Fruit fly (Drosophila melanogaster) whole organism, larva: Measurements from ENCODE around the gene Nle.

Experiments
- noc ChIP-seq: fragments of 200-800 bp; sonication (Bioruptor generic); optimal IDR thresholded peaks from 3 replicates; lab custom pipeline; 2019; ENCODE audit warnings: missing biosample characterization, mild to moderate bottlenecking, missing genetic modification characterization, moderate library complexity

Nle gene

DNA sequence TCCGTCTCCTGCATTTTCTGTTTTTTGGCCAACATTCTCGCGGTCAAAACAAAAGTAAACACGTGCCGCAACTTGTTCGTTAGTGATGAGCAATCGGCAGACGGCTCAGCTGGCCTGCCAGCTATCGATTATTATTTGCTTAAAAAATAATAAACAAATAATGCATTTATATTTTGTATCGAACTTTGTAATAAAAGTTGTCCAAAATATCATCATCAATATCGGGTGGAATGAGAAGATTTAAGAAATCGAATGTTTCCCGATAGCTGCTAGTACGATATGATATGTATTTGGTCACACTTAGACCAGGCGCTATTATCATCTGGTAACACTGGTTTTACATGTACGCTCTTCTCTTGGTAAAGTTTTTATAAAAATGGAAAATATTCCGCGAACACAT lies at the start of gene Nle, which contains the start of gene Sf3b1:
Gene Nle (minus strand): TSS at position 92 of the 400 bp plus-strand sequence.
Gene Sf3b1 (plus strand): TSS at position 311 of the 400 bp plus-strand sequence.
- no peak for TF ChIP-seq noc (tag; lab: Kevin White, UChicago)

DNA sequence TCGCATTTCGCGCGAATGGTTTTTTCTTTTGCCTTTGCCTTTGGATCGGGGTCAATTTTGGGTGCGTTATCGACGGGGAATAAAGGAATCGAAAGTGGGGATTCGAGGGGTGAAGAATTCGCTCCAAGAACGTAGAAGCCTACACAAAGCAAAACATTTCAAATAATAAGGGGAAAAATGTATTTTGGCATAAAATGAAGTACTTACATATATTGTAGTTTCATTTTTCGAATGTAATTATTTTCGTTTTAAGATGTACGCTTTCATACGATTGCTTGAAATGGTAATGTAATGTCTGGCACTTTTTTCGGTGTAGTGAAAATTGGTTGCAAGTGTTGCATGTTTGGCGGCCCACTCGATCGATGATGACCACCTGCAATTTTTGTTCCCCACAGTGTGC lies 47.1 kb upstream of the Nle start:
- no peak for TF ChIP-seq noc (tag; lab: Kevin White, UChicago)

DNA sequence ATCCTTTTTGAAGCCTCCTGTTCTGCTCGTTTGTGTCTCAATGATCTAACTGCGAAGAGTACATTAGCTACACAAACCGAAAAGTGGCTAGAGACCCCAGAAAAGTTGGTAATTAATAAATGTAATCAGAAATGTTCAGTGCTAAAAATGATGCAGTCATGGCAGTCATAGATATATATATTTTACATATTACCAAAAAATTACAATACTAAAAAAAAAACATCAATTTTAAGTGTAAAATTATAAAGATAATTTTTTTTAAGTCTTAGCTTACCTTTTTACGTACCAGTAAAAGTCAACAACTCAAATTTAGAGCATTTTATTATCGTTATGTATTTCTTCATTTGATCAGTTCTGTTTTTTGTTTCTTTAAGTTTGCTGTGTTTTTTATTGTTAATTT lies 44.9 kb upstream of the Nle start:
- TF ChIP-seq noc (tag; lab: Kevin White, UChicago) = no peak

DNA sequence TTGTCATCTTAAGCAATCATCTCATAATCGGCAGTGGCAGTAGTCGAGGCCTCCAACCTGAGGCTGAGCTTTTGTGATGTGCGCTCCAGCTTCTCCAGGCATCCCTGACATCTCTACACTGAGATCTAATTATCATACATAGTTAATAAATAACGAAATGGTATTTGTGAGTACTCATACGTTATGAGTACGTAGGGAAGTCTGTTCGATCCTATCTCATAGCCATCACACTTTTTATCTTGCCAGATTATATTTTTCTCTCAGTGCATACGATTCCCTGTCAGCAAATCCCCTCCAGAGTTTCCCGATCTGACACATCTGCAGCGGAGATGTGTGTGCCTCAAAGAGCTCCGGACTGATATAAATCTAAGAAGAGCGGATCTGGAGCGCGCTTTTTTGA lies 41.6 kb upstream of the Nle start:
- TF ChIP-seq noc (tag; lab: Kevin White, UChicago) = no peak

DNA sequence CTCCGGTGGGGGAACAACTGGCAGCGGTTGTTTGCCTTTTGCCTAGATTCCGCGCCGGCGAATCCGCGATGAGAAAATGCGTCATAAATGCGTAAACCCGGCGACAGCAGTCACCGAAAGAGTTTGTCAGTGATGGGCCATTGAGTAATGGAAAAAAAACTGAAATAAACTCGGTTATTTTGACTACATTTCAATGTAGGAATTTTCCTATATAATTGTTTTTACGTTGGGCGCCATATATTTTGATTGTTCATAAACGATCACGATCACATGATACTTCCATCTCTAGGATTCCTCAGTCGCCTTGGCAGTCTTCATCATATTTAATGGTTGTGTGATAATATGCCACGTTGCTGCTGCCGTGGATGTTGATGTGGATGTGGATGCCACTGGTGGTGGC lies 40.2 kb upstream of the Nle start:
- no peak for TF ChIP-seq noc (tag; lab: Kevin White, UChicago)

DNA sequence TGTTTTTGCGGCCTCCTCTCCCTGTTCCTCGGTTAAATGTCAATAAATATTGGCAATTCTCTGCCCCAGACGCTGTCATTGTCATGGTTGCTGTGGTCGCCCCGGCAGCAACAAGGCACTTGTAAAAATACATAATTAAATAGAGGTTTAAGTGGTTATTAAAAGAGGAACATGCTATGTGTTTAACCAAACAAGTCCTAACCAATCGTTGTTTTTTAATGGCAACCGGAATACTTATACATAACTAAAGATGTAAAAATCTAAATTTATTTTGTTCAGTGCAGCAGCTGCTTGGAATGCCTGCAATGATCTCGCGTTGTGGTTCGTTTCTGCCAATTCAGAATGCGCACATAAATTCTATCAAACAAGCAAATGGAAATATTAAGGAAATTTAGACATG lies 39.0 kb upstream of the Nle start:
- TF ChIP-seq noc (tag; lab: Kevin White, UChicago) = no peak

DNA sequence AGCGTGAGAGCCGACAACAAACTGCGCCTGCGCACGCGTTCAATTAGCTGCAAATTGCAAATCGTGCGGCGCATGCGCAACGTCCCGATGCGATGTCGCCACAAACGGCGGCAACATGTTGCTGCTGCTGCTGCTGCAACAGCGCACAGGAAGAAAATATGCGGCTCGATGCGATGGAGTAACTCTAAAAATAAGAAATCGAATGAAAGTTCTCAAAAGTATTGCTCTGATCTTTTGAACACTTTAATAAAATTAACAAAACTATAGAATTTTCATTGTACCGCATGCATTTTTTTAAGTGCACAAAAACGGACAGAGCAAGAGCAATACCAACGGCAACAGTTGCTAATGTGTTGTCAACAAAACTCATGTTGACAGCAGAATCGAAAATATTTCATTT lies 38.2 kb upstream of the Nle start:
- TF ChIP-seq noc (tag; lab: Kevin White, UChicago) = no peak

DNA sequence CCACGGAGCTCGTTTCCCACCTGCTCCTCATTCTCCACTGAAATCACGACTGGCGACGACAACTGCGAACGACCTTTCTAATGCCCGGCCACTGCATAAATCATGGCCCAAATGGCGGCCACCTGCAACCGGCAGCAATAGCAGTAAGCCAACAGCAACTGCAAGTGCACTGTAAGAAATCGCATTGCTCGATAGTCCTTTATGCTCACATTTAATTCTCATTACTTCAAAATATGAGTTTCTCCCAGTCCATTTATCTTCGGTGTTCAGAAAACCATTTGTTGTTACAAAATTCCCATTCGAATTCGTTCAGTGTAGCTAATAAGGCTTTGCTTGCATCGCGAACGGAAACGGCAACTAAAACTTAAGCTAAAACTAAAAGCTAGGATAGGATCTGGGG lies 36.1 kb upstream of the Nle start:
- TF ChIP-seq noc (tag; lab: Kevin White, UChicago) = no peak

DNA sequence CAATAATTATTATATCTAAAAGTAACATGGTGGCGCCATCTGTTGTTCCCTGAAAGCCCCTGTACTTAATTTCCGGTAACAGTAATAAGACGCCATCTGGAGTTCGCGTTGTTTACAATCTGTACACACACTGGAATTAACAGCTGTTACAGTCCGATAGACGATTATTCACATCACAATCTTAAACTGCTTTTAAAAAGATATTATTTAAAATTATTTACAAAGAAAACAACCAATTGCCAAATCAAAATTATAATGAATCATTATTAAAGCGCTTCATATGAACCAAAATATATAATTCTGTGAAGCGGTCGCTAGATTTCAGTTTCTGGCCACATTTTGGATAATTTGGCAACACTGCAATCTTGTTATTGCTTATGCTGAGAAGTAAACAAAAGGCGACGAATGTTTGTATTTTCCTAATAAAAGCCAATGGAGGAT lies 34.5 kb upstream of the Nle start, which contains the start of gene CG13689:
Gene CG13689 (plus strand): TSS at position 375 of the 441 bp plus-strand sequence.
- TF ChIP-seq noc (tag; lab: Kevin White, UChicago) = no peak

DNA sequence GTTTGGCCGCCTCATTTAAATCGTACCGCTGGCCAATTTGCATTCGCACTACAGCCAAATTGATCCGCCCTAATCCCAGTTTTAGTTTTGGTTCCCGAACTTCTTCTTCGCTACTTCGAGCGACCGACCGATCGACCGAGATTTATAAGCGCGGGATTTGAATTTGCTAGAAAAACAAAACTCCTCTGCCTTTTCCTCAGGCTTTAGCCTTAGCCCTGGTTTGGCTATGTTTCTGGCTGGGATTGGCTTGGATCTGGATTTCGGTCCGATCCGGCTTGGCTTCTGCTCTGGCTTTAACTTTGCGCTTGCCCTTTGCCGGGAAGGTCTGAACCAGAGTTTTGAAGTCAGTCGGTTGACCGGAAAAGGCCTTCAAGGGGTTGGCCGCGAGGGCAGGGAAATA lies 33.9 kb upstream of the Nle start:
- TF ChIP-seq noc (tag; lab: Kevin White, UChicago) = no peak

DNA sequence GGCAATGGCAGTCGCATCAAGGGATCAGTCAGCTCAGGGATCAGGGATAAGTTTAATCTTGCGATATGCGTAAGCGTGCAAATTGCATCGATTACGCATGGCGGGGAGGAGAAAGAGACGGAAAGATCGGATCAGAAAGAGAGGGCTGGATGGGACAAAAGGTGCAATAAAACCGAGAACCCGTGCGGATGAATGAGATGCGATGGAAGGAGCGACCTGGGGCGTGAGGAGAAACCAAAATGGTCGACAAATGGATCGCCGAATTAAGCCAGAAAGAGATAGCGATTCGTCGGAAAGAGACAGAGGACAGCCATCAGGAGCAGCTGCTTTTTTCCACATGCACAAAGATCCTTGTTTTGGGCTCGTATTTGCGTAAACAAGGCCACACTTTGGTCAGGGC lies 29.9 kb upstream of the Nle start:
- no peak for TF ChIP-seq noc (tag; lab: Kevin White, UChicago)

DNA sequence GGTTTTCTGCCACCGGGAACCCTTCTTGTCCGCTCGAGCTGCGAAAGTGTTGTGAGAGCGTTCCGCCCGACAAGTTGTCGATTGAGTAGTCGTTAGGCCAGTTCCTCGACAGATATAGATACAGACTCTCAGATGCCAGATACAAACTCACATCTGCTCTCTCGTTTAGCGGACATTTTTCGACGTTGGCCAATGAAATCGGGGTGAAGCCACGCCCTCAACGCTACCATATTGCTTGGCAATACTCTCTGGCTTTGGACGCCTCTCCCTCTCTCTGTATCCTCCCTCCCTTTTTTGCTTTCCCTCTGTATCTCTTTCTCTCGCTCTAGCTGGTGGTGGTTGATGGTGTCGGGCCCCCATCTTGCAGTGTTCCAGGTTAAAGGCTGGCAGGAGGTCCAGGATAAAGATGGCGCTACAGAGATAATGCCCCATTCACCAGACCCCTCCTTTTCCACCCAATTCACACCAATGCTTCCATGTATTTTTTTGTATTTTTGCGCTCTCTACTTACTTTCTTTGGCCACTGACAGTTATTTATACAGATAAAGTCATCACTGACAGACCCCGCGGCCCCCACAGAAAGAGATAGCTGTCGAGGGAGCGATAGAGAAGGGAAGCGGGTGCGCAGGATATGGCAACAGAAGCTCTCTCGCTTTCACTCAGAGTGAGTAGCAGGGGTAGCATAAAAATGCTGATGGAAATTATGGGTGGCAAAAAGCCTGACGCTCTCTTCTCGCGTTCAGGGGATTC lies 26.9 kb upstream of the Nle start, which contains the start of gene Gsc:
Gene Gsc (minus strand): TSS at position 51 of the 750 bp plus-strand sequence.
- TF ChIP-seq noc (tag; lab: Kevin White, UChicago) = no peak

DNA sequence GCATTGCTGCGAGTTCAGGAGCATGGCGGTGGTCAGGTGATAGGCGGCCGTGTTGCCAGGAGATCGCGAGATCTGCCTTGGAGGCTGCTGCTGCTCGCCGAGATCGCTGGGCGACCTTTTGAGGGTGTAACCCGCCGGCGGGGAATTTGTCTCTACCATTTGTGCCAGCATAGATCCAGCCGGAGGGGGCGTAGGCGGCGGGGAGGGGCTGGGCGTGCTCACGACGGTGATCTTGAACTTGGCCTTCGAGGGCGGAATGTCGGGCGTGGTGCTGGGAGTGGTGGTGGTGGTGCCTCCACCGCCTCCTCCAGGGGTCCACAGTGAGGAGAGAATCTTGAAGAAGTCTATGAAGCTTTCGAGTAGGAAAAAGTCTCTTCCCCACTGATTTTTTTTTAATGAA lies 26.1 kb upstream of the Nle start:
- TF ChIP-seq noc (tag; lab: Kevin White, UChicago) = no peak

DNA sequence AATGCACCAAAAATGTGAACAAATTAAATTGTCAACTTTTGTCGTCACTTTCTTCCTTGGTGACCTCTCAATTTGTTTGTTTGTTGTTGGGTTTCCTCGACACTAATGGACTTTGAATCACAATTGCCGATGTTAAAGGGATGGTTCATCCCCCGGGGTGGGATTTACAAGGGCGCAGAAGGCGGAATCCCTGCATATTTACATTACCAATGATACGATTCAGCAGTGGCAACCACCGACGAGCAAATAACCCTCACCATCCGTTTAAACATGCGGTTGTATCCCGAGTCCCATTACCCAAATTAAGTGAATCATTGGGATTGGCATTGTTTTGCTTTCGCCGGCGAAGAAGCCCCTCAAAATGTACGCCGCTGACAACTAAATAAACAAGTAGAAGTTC lies 23.6 kb upstream of the Nle start:
- no peak for TF ChIP-seq noc (tag; lab: Kevin White, UChicago)

DNA sequence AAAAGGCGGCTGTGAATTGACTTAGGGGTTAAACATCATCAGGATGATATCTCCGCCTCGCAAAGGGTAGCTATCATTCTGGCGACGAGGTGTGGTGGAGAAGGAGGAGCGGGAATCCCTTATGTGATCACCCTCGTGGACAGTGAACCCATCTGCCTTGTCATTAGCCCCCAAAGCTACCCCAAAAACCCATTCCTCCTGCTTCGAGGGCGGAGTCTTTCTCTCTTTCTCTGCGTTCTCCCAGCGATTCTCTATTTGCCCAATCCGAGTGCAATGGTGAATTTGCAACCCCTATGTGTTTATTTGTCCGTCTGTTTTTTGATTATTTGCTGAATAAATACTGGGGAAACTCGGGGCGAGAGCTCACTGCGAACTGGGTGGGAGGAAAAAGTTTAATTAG lies 17.3 kb upstream of the Nle start:
- no peak for TF ChIP-seq noc (tag; lab: Kevin White, UChicago)

DNA sequence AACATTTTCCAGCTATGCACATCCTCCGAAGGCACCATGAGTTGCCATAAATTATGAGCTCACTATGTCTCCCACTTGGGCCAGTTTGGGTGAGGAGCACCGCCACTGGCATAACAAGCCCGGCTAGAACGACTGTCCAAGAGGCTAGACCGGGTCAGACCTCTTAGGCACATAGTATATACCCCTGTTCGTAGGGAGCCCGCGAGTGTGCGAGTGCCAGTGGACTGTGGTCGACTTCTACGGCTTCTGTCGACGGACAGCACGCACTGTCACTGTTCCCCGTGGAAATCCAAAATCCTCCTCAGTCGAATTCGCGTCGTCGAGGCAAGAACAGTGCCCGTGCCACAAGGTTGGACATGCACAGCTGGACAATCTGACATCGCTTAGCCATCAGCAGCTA lies 9.3 kb upstream of the Nle start, which contains the start of gene Pph13:
Gene Pph13 (plus strand): TSS at position 301 of the 400 bp plus-strand sequence.
- TF ChIP-seq noc (tag; lab: Kevin White, UChicago) = no peak

DNA sequence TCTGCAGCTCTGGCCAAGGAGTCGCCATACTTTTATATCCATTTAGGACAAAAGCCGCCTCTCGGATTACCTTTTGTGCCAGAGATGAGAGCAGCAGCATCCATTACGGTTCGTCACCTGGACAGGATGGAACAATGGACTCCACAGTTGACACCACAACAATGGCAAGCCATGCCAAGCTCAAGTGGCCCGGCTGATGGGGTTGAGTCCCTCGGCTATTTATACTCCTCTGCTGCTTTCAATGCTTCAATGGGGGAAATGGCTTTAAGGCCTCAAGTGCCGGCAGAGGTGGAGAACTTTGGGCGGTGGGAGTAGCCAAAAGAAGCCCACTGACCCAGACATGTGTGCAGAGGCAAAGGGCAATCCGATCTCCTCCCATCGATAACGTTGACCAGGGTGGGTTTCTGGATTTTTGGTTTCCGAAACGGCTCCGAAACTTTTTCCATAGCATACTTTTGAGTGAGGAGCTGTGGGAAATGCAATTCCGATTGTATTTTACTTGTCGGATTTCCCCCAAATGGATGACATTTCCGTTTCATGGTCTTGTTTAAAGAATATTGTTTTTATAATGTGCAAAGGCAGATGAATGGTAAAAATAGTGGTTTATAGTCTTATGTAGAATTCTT lies 8.8 kb upstream of the Nle start, which contains the start of gene Ptth:
Gene Ptth (minus strand): TSS at position 338 of the 626 bp plus-strand sequence.
- no peak for TF ChIP-seq noc (tag; lab: Kevin White, UChicago)
